Fruit fly (Drosophila melanogaster): ENCODE results near the gene tal-2A.

The tal-2A gene

dm6 chr3R:13847289-13847688 is 34.4 kb downstream of the tal-2A start:
- no peak for TF ChIP-seq CG8478 (optimal IDR thresholded peaks at IDR 0.05)
- no peak for TF ChIP-seq CTCF (optimal IDR thresholded peaks at IDR 0.05)

- TF ChIP-seq CG8478 (optimal IDR thresholded peaks at IDR 0.05) (no peak), CTCF (optimal IDR thresholded peaks at IDR 0.05) (no peak)
Measured at dm6 chr3R:13848272-13848671, 35.4 kb downstream of the tal-2A start.

- TF ChIP-seq CTCF (optimal IDR thresholded peaks at IDR 0.05) (no peak), CG8478 (optimal IDR thresholded peaks at IDR 0.05) (no peak)
Measured at dm6 chr3R:13849327-13849726, 36.4 kb downstream of the tal-2A start.

- no peak for TF ChIP-seq CTCF (optimal IDR thresholded peaks at IDR 0.05)
- TF ChIP-seq CG8478 (optimal IDR thresholded peaks at IDR 0.05): no peak
Measured at dm6 chr3R:13850992-13851391, 38.1 kb downstream of the tal-2A start.

- TF ChIP-seq CG8478 (optimal IDR thresholded peaks at IDR 0.05) (no peak), CTCF (optimal IDR thresholded peaks at IDR 0.05) (no peak)
Measured at dm6 chr3R:13855354-13855753, 42.4 kb downstream of the tal-2A start, which contains the start of gene CG14362. Gene CG14362 (minus strand): TSS chr3R:13855454.

dm6 chr3R:13857339-13857738 is 44.4 kb downstream of the tal-2A start:
- TF ChIP-seq CTCF (optimal IDR thresholded peaks at IDR 0.05) (no peak), CG8478 (optimal IDR thresholded peaks at IDR 0.05) (no peak)

- TF ChIP-seq CG8478 (optimal IDR thresholded peaks at IDR 0.05) (no peak), CTCF (optimal IDR thresholded peaks at IDR 0.05) (no peak)
Measured at dm6 chr3R:13859242-13859641, 46.3 kb downstream of the tal-2A start.

- no peak for TF ChIP-seq CG8478 (optimal IDR thresholded peaks at IDR 0.05)
- TF ChIP-seq CTCF (optimal IDR thresholded peaks at IDR 0.05): no peak
Measured at dm6 chr3R:13861805-13862204, 48.9 kb downstream of the tal-2A start.

All from S2 (cell line).